Fruit fly (Drosophila melanogaster): Measurements from ENCODE around the gene Tsp29Fa.

Tsp29Fa gene

dm6 chr2L:8920294-8920693 lies 13.5 kb upstream of the Tsp29Fa start:
- TF ChIP-seq N (GFP tag; optimal IDR thresholded peaks at IDR 0.05) (no peak), Vsx2 (GFP tag; optimal IDR thresholded peaks at IDR 0.05; ENCODE audit: partially characterized antibody) (no peak), tai (GFP tag; optimal IDR thresholded peaks at IDR 0.05) (no peak), lola (GFP tag; optimal IDR thresholded peaks at IDR 0.05) (no peak), Sp1 (GFP tag; optimal IDR thresholded peaks at IDR 0.05) (peak; percentile 75), dl (GFP tag; optimal IDR thresholded peaks at IDR 0.05; ENCODE audit: insufficient read depth in 1 of 2, partially characterized antibody in 2 of 2) (no peak), sv (GFP tag; optimal IDR thresholded peaks at IDR 0.05) (no peak), Mio (GFP tag; optimal IDR thresholded peaks at IDR 0.05) (no peak), jim (GFP tag; optimal IDR thresholded peaks at IDR 0.05) (no peak), ey (GFP tag; optimal IDR thresholded peaks at IDR 0.05) (peak; percentile 82), dmrt93B (GFP tag; optimal IDR thresholded peaks at IDR 0.05) (peak; percentile 49), Abd-B (GFP tag; optimal IDR thresholded peaks at IDR 0.05) (no peak), CG32264 (GFP tag; optimal IDR thresholded peaks at IDR 0.05) (peak; percentile 55), fru (GFP tag; optimal IDR thresholded peaks at IDR 0.05) (peak; percentile 88), Hr78 (GFP tag; optimal IDR thresholded peaks at IDR 0.05) (no peak), dsf (GFP tag; optimal IDR thresholded peaks at IDR 0.05; ENCODE audit: borderline replicate concordance) (no peak), Myc (optimal IDR thresholded peaks at IDR 0.05) (no peak), woc (GFP tag; optimal IDR thresholded peaks at IDR 0.05) (peak; percentile 82), pan (optimal IDR thresholded peaks at IDR 0.05) (no peak), GATAd (GFP tag; optimal IDR thresholded peaks at IDR 0.05) (no peak), br (GFP tag; optimal IDR thresholded peaks at IDR 0.05) (peak; percentile 78), usp (GFP tag; optimal IDR thresholded peaks at IDR 0.05) (no peak), Dif (GFP tag; optimal IDR thresholded peaks at IDR 0.05; ENCODE audit: partially characterized antibody) (no peak), Hnf4 (GFP tag; optimal IDR thresholded peaks at IDR 0.05) (peak; percentile 81), Dfd (GFP tag; optimal IDR thresholded peaks at IDR 0.05) (no peak), Hr83 (GFP tag; optimal IDR thresholded peaks at IDR 0.05; ENCODE audit: poor library complexity, severe bottlenecking) (no peak), OdsH (GFP tag; optimal IDR thresholded peaks at IDR 0.05) (peak; percentile 87), CrebA (GFP tag; optimal IDR thresholded peaks at IDR 0.05; ENCODE audit: borderline replicate concordance) (no peak), CG9705 (GFP tag; optimal IDR thresholded peaks at IDR 0.05) (no peak), h (GFP tag; optimal IDR thresholded peaks at IDR 0.05) (peak; percentile 91), rgr (GFP tag; optimal IDR thresholded peaks at IDR 0.05) (peak; percentile 89), HLH106 (tag; optimal IDR thresholded peaks at IDR 0.05) (peak; percentile 81), Rel (GFP tag; optimal IDR thresholded peaks at IDR 0.05) (peak; percentile 69), Rel (tag; optimal IDR thresholded peaks at IDR 0.05) (no peak), foxo (GFP tag; optimal IDR thresholded peaks at IDR 0.05) (peak in 1 of 2 experiments; percentile 89), sage (GFP tag; optimal IDR thresholded peaks at IDR 0.05) (peak; percentile 76), psq (GFP tag; optimal IDR thresholded peaks at IDR 0.05) (peak; percentile 79), Jra (GFP tag; optimal IDR thresholded peaks at IDR 0.05) (peak; percentile 46), brk (GFP tag; optimal IDR thresholded peaks at IDR 0.05) (peak; percentile 88)

DNA sequence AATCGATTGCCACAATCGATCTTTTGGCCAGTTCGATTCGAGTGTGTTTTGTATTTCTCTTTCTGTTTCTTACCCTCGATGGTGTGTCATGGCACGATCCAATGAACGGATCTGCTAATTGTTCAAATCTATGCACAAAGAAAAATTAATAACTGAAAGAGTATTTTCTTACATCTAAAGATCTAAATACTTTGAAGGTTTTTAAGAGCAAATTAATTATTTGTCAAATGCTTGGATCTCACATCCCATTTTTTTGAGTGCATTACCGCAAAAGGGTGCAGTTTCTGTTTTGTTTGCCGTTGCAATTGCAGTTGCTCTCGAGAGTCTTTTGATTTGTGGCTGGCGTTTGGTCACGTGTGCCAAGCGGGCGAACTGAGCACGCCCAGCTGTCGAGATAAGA lies 11.8 kb upstream of the Tsp29Fa start:
- TF ChIP-seq woc (GFP tag; optimal IDR thresholded peaks at IDR 0.05) (no peak), tai (GFP tag; optimal IDR thresholded peaks at IDR 0.05) (no peak)

dm6 chr2L:8923405-8923804 lies 10.4 kb upstream of the Tsp29Fa start:
- peak; percentile 22 for TF ChIP-seq ey (GFP tag; optimal IDR thresholded peaks at IDR 0.05)
- no peak for TF ChIP-seq Dif (GFP tag; optimal IDR thresholded peaks at IDR 0.05; ENCODE audit: partially characterized antibody)
- TF ChIP-seq Hr83 (GFP tag; optimal IDR thresholded peaks at IDR 0.05; ENCODE audit: poor library complexity, severe bottlenecking) = no peak
- no peak for TF ChIP-seq Hnf4 (GFP tag; optimal IDR thresholded peaks at IDR 0.05)
- peak; percentile 45 for TF ChIP-seq h (GFP tag; optimal IDR thresholded peaks at IDR 0.05)
- TF ChIP-seq foxo (GFP tag; optimal IDR thresholded peaks at IDR 0.05) = peak in 1 of 2 experiments; percentile 6
- no peak for TF ChIP-seq rgr (GFP tag; optimal IDR thresholded peaks at IDR 0.05)
- no peak for TF ChIP-seq CrebA (GFP tag; optimal IDR thresholded peaks at IDR 0.05; ENCODE audit: borderline replicate concordance)
- TF ChIP-seq fru (GFP tag; optimal IDR thresholded peaks at IDR 0.05) = peak; percentile 4
- no peak for TF ChIP-seq tai (GFP tag; optimal IDR thresholded peaks at IDR 0.05)
- TF ChIP-seq jim (GFP tag; optimal IDR thresholded peaks at IDR 0.05) = no peak
- no peak for TF ChIP-seq Sp1 (GFP tag; optimal IDR thresholded peaks at IDR 0.05)
- TF ChIP-seq dl (GFP tag; optimal IDR thresholded peaks at IDR 0.05; ENCODE audit: insufficient read depth in 1 of 2, partially characterized antibody in 2 of 2) = no peak
- no peak for TF ChIP-seq Dfd (GFP tag; optimal IDR thresholded peaks at IDR 0.05)
- TF ChIP-seq HLH106 (tag; optimal IDR thresholded peaks at IDR 0.05) = no peak
